Fruit fly (Drosophila melanogaster) whole organism, wandering third instar larva: ENCODE data around the gene Ptp69D.

ENCODE experiments used
- Abd-B ChIP-seq: fragments of >200 bp; optimal IDR thresholded peaks from 2 replicates; lab custom pipeline; 2017; ENCODE audit warnings: missing biosample characterization, missing genetic modification characterization
- CG32264 ChIP-seq: fragments of 200-800 bp; sonication (Bioruptor generic); optimal IDR thresholded peaks from 2 replicates; lab custom pipeline; 2016; ENCODE audit warnings: missing biosample characterization, missing genetic modification characterization
- HLH106 ChIP-seq: fragments of 200-800 bp; optimal IDR thresholded peaks from 3 replicates; lab custom pipeline; 2019; ENCODE audit warnings: missing biosample characterization, mild to moderate bottlenecking, missing genetic modification characterization, moderate library complexity
- Hr83 ChIP-seq: fragments of 200-300 bp; sonication (Bioruptor generic); optimal IDR thresholded peaks from 2 replicates; lab custom pipeline; 2016; ENCODE audit warnings: missing biosample characterization, mild to moderate bottlenecking, missing genetic modification characterization, moderate library complexity; ENCODE audit not compliant: poor library complexity, severe bottlenecking
- N ChIP-seq: fragments of >200 bp; optimal IDR thresholded peaks from 2 replicates; lab custom pipeline; 2018; ENCODE audit warnings: missing biosample characterization, missing external identifiers, missing genetic modification characterization
- OdsH ChIP-seq: fragments of 200-800 bp; sonication (Bioruptor generic); optimal IDR thresholded peaks from 2 replicates; lab custom pipeline; 2016; ENCODE audit warnings: missing biosample characterization, mild to moderate bottlenecking, missing genetic modification characterization
- dl ChIP-seq, 2 experiments: fragments of 175-275, 200-275 bp in 1 of 2; fragments of 200-275 bp in 1 of 2; sonication (Bioruptor generic); optimal IDR thresholded peaks; lab custom pipeline; 2018; ENCODE audit warnings: mild to moderate bottlenecking in 2 of 2, missing biosample characterization in 2 of 2, missing genetic modification characterization in 2 of 2, moderate library complexity in 2 of 2; ENCODE audit not compliant: partially characterized antibody in 2 of 2, insufficient read depth in 1 of 2
- dmrt93B ChIP-seq: fragments of 200-800 bp; sonication (Bioruptor generic); optimal IDR thresholded peaks from 2 replicates; lab custom pipeline; 2018; ENCODE audit warnings: missing biosample characterization, mild to moderate bottlenecking, missing genetic modification characterization
- dsf ChIP-seq: sonication (Bioruptor generic); optimal IDR thresholded peaks from 2 replicates; lab custom pipeline; 2016; ENCODE audit warnings: missing biosample characterization, missing genetic modification characterization, borderline replicate concordance
- ey ChIP-seq: fragments of 200-800 bp; sonication (Bioruptor generic); optimal IDR thresholded peaks from 2 replicates; lab custom pipeline; 2016; ENCODE audit warnings: missing biosample characterization, missing genetic modification characterization
- lola ChIP-seq: fragments of >200 bp; optimal IDR thresholded peaks from 2 replicates; lab custom pipeline; 2017; ENCODE audit warnings: missing biosample characterization, missing genetic modification characterization
- psq ChIP-seq: fragments of 200-800 bp; sonication (Bioruptor generic); optimal IDR thresholded peaks from 3 replicates; lab custom pipeline; 2017; ENCODE audit warnings: missing biosample characterization, mild to moderate bottlenecking, missing genetic modification characterization, moderate library complexity
- sv ChIP-seq: fragments of 200-800 bp; sonication (Bioruptor generic); optimal IDR thresholded peaks from 3 replicates; lab custom pipeline; 2016; ENCODE audit warnings: missing biosample characterization, missing genetic modification characterization
- usp ChIP-seq: fragments of >200 bp; optimal IDR thresholded peaks from 2 replicates; lab custom pipeline; 2017; ENCODE audit warnings: missing biosample characterization, missing genetic modification characterization

- no peak for TF ChIP-seq Hr83 (GFP tag; lab: Kevin White, UChicago)
- TF ChIP-seq dmrt93B (GFP tag; lab: Kevin White, UChicago) = peak; percentile 28
- TF ChIP-seq Abd-B (GFP tag; lab: Kevin White, UChicago) = no peak
- no peak for TF ChIP-seq sv
- peak; percentile 33 for TF ChIP-seq HLH106 (tag; lab: Kevin White, UChicago)
- TF ChIP-seq OdsH (GFP tag; lab: Kevin White, UChicago) = no peak
- TF ChIP-seq usp (GFP tag; lab: Kevin White, UChicago) = no peak
- no peak for TF ChIP-seq CG32264 (GFP tag; lab: Kevin White, UChicago)
- no peak for TF ChIP-seq lola (GFP tag; lab: Kevin White, UChicago)
- TF ChIP-seq N (GFP tag; lab: Kevin White, UChicago) = no peak
- TF ChIP-seq dsf = no peak
- peak; percentile 40 for TF ChIP-seq ey (GFP tag; lab: Kevin White, UChicago)
- no peak for TF ChIP-seq dl (GFP tag; optimal IDR thresholded peaks at IDR 0.05; lab: Kevin White, UChicago; ENCODE audit: insufficient read depth in 1 of 2, partially characterized antibody in 2 of 2)
- peak; percentile 35 for TF ChIP-seq psq
Measured at dm6 chr3L:12725749-12726148, 9.0 kb upstream of the Ptp69D start.
